Worm (Caenorhabditis elegans): ENCODE results near the gene F15D4.2.
A peak's percentile ranks its signal among the peaks of the same experiment; 100 is the strongest.

DNA sequence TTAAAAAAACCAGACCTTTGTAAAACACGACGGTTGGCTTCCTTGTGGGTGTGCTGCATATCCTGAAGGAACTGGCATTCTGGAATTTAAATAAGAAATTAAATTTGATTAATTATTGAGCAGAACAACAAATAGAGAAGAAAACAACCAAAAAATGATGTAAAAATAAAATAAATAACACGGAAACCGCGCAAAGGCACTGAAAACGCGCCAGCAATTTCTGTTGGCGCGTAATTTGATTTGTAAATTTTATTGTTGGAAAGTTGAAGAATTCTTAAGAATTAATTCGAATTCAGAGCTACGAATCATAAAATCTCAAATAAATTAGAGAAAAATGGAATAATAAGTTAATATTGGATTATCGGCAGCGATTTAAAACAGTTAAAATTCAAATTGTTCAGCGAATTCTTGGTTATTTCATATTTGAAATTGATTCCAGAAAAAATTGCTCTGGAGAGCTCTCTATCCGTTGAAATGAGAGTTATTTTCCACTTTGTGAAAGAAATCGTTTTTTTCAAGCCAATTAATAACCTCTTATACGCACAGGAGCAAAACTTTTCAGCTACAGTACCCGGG lies 22.0 kb downstream of the F15D4.2 start, which contains the start of gene romo-1:
- TF ChIP-seq nhr-25 (tag; optimal IDR thresholded peaks at IDR 0.05) (peak; percentile 53), ama-1 (optimal IDR thresholded peaks at IDR 0.05) (no peak), lin-39 (tag; optimal IDR thresholded peaks at IDR 0.05) (peak; percentile 19), skn-1 (tag; optimal IDR thresholded peaks at IDR 0.05) (peak; percentile 26), nhr-28 (tag; optimal IDR thresholded peaks at IDR 0.05) (no peak), snpc-4 (tag; optimal IDR thresholded peaks at IDR 0.05) (peak; percentile 91), nfya-1 (tag; optimal IDR thresholded peaks at IDR 0.05; ENCODE audit: insufficient read depth) (peak; percentile 84), unc-62 (GFP tag; optimal IDR thresholded peaks at IDR 0.05) (no peak), pha-4 (tag; optimal IDR thresholded peaks at IDR 0.05) (peak; percentile 90), nhr-43 (tag; optimal IDR thresholded peaks at IDR 0.05; ENCODE audit: poor library complexity, severe bottlenecking) (peak; percentile 59), tbx-2 (tag; optimal IDR thresholded peaks at IDR 0.05) (peak; percentile 42), ceh-16 (tag; optimal IDR thresholded peaks at IDR 0.05) (no peak), ztf-11 (tag; optimal IDR thresholded peaks at IDR 0.05) (no peak), nhr-12 (tag; optimal IDR thresholded peaks at IDR 0.05) (no peak)

Data from whole organism, L3 larva.